Worm (Caenorhabditis elegans) whole organism, L4/young adult: ENCODE measurements around the gene ccm-3.

Experiments
- W03F9.2 ChIP-seq: fragments of 150-350 bp; optimal IDR thresholded peaks from 2 replicates; lab custom pipeline; 2014; ENCODE audit warnings: missing biosample characterization, missing genetic modification characterization
- dao-5 ChIP-seq: sonication (generic microtip); optimal IDR thresholded peaks from 2 replicates; lab custom pipeline; 2016; ENCODE audit warnings: missing genotype, missing genetic modification characterization, moderate library complexity, missing compliant biosample characterization
- him-1 ChIP-seq: sonication (generic microtip); optimal IDR thresholded peaks from 2 replicates; lab custom pipeline; 2016; ENCODE audit warnings: missing genotype, missing genetic modification reagents, missing genetic modification characterization, missing compliant biosample characterization

DNA sequence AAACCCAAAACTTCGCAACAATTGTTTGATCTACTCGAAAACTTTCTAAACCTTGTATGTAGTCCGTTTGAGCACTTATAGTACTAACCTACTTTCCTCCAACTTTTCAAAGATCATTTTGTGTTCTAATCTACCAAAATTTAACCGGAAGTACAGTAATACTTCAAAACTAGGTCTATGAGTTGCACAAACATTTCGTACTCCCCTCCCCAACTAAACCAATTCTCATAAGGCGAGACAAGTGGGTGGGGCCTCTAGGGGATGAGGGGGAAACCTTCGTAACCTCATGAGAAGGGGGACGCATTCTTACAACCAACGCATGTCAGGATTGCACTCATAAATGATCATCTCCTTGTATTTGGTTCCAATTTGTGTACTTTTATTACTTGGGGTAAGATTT, 14.9 kb upstream of the ccm-3 start, which contains the start of gene cutl-9:
- TF ChIP-seq W03F9.2 (tag; lab: Kevin White, UChicago), result no peak
- no peak for TF ChIP-seq him-1 (tag; lab: Kevin White, UChicago)
- no peak for TF ChIP-seq dao-5 (tag; lab: Kevin White, UChicago)
